Worm (Caenorhabditis elegans) whole organism, young adult: ENCODE measurements around the gene lec-7.

Source experiments
- B0261.1 ChIP-seq: sonication (generic microtip); optimal IDR thresholded peaks from 2 replicates; lab custom pipeline; 2016; ENCODE audit warnings: mild to moderate bottlenecking, missing genetic modification characterization, moderate library complexity, missing compliant biosample characterization
- B0336.3 ChIP-seq: fragments of 200-800 bp; sonication (Bioruptor generic); IDR thresholded peaks from 2 replicates; pipeline ENCODE4 v1.3.6; 2022; ENCODE audit warnings: missing genetic modification characterization, missing compliant biosample characterization
- F39B2.1 ChIP-seq: fragments of 200-800 bp; sonication (Bioruptor generic); IDR thresholded peaks from 2 replicates; pipeline ENCODE4 v1.3.6; 2022; ENCODE audit warnings: missing genetic modification reagents, missing genetic modification characterization, missing compliant biosample characterization
- F57C9.4 ChIP-seq: sonication (generic microtip); optimal IDR thresholded peaks from 2 replicates; lab custom pipeline; 2017; ENCODE audit warnings: mild to moderate bottlenecking, missing genetic modification characterization, missing compliant biosample characterization
- Y53G8AR.9 ChIP-seq: fragments of 200-800 bp; sonication (Bioruptor generic); conservative IDR thresholded peaks from 2 replicates; pipeline ENCODE4 v1.3.6; 2022; ENCODE audit warnings: missing genetic modification reagents, missing genetic modification characterization, missing compliant biosample characterization
- atf-7 ChIP-seq: sonication (generic microtip); optimal IDR thresholded peaks from 2 replicates; lab custom pipeline; 2017; ENCODE audit warnings: mild to moderate bottlenecking, missing genetic modification characterization, missing compliant biosample characterization
- attf-3 ChIP-seq: fragments of 200-800 bp; sonication (Bioruptor generic); conservative IDR thresholded peaks from 2 replicates; pipeline ENCODE4 v1.3.6; 2022; ENCODE audit warnings: missing genetic modification reagents, missing genetic modification characterization, missing compliant biosample characterization
- ccch-3 ChIP-seq: fragments of 200-800 bp; sonication (Bioruptor generic); optimal IDR thresholded peaks from 2 replicates; lab custom pipeline; 2018; ENCODE audit warnings: mild to moderate bottlenecking, missing genetic modification characterization, missing compliant biosample characterization
- cebp-1 ChIP-seq, 2 experiments: fragments of 200-800 bp in 1 of 2; sonication (Bioruptor generic) in 1 of 2; sonication (generic microtip) in 1 of 2; IDR thresholded peaks in 1 of 2; optimal IDR thresholded peaks in 1 of 2; 2 replicates each; pipeline versions ENCODE4 v1.3.6 to Lab custom; 2017 to 2022; ENCODE audit warnings: missing compliant biosample characterization in 2 of 2, missing genetic modification characterization in 2 of 2, mild to moderate bottlenecking in 1 of 2, missing genetic modification reagents in 1 of 2, moderate library complexity in 1 of 2
- cebp-2 ChIP-seq: fragments of 200-800 bp; sonication (Bioruptor generic); IDR thresholded peaks from 2 replicates; pipeline ENCODE4 v1.3.6; 2022; ENCODE audit warnings: missing genetic modification characterization, missing compliant biosample characterization
- ceh-40 ChIP-seq: fragments of 200-800 bp; sonication (Bioruptor generic); IDR thresholded peaks from 2 replicates; pipeline ENCODE4 v1.3.6; 2022; ENCODE audit warnings: missing genetic modification characterization, missing compliant biosample characterization
- dox-1 ChIP-seq: fragments of 200-800 bp; sonication (Bioruptor generic); IDR thresholded peaks from 2 replicates; pipeline ENCODE4 v1.3.6; 2022; ENCODE audit warnings: missing genetic modification reagents, missing genetic modification characterization, missing compliant biosample characterization
- egl-18 ChIP-seq: fragments of 200-800 bp; sonication (Bioruptor generic); IDR thresholded peaks from 2 replicates; pipeline ENCODE4 v1.3.6; 2022; ENCODE audit warnings: missing genetic modification reagents, missing genetic modification characterization, missing compliant biosample characterization
- egl-44 ChIP-seq: fragments of 200-800 bp; sonication (Bioruptor generic); IDR thresholded peaks from 2 replicates; pipeline ENCODE4 v1.3.6; 2022; ENCODE audit warnings: missing genetic modification reagents, missing genetic modification characterization, missing compliant biosample characterization
- ekl-4 ChIP-seq: fragments of 200-800 bp; sonication (Bioruptor generic); IDR thresholded peaks from 2 replicates; pipeline ENCODE4 v1.3.6; 2022; ENCODE audit warnings: missing genetic modification reagents, missing genetic modification characterization, missing compliant biosample characterization
- gei-17 ChIP-seq: fragments of 200-800 bp; sonication (Bioruptor generic); optimal IDR thresholded peaks from 2 replicates; lab custom pipeline; 2018; ENCODE audit warnings: mild to moderate bottlenecking, missing genetic modification characterization, missing compliant biosample characterization
- hmg-20 ChIP-seq: fragments of 200-800 bp; sonication (Bioruptor generic); IDR thresholded peaks from 2 replicates; pipeline ENCODE4 v1.3.6; 2022; ENCODE audit warnings: missing genetic modification reagents, missing genetic modification characterization, missing compliant biosample characterization
- let-526 ChIP-seq: fragments of 200-800 bp; sonication (Bioruptor generic); IDR thresholded peaks from 2 replicates; pipeline ENCODE4 v1.3.6; 2022; ENCODE audit warnings: missing genetic modification reagents, missing genetic modification characterization, missing compliant biosample characterization
- let-607 ChIP-seq, 2 experiments: fragments of 200-800 bp in 1 of 2; sonication (Bioruptor generic) in 1 of 2; sonication (generic microtip) in 1 of 2; optimal IDR thresholded peaks; 2 replicates each; lab custom pipeline; 2016 to 2018; ENCODE audit warnings: mild to moderate bottlenecking in 2 of 2, missing compliant biosample characterization in 2 of 2, missing genetic modification characterization in 2 of 2, moderate library complexity in 2 of 2, missing genotype in 1 of 2
- lin-35 ChIP-seq, 3 experiments: fragments of 150-350 bp in 2 of 3; sonication (generic microtip) in 1 of 3; optimal IDR thresholded peaks; 2 replicates each; lab custom pipeline; 2014 to 2018; ENCODE audit warnings: missing biosample characterization in 3 of 3, missing genetic modification characterization in 3 of 3, missing genetic modification reagents in 3 of 3
- madf-3 ChIP-seq: fragments of 200-800 bp; sonication (Bioruptor generic); IDR thresholded peaks from 2 replicates; pipeline ENCODE4 v1.3.6; 2022; ENCODE audit warnings: missing genetic modification reagents, missing genetic modification characterization, missing compliant biosample characterization
- madf-6 ChIP-seq: fragments of 200-800 bp; sonication (Bioruptor generic); IDR thresholded peaks from 2 replicates; pipeline ENCODE4 v1.3.6; 2022; ENCODE audit warnings: missing genetic modification reagents, missing genetic modification characterization, missing compliant biosample characterization
- mel-28 ChIP-seq: sonication (generic microtip); optimal IDR thresholded peaks from 2 replicates; lab custom pipeline; 2016; ENCODE audit warnings: borderline replicate concordance, mild to moderate bottlenecking, missing genetic modification characterization, missing compliant biosample characterization
- nfya-2 ChIP-seq: fragments of 200-800 bp; sonication (Bioruptor generic); IDR thresholded peaks from 2 replicates; pipeline ENCODE4 v1.3.6; 2022; ENCODE audit warnings: missing genetic modification reagents, missing genetic modification characterization, missing compliant biosample characterization
- nhr-80 ChIP-seq: sonication (generic microtip); optimal IDR thresholded peaks from 2 replicates; lab custom pipeline; 2016; ENCODE audit warnings: missing genetic modification characterization, missing compliant biosample characterization
- pha-4 ChIP-seq: fragments of 150-350 bp; sonication (generic microtip); optimal IDR thresholded peaks from 2 replicates; lab custom pipeline; 2014; ENCODE audit warnings: missing biosample characterization, missing genetic modification reagents, missing genetic modification characterization
- repo-1 ChIP-seq: sonication (generic microtip); optimal IDR thresholded peaks from 2 replicates; lab custom pipeline; 2017; ENCODE audit warnings: mild to moderate bottlenecking, missing genetic modification characterization, missing compliant biosample characterization
- sdz-38 ChIP-seq: sonication (generic microtip); optimal IDR thresholded peaks from 2 replicates; lab custom pipeline; 2016; ENCODE audit warnings: missing genotype, missing genetic modification characterization, missing compliant biosample characterization
- tbx-9 ChIP-seq: sonication (generic microtip); optimal IDR thresholded peaks from 2 replicates; lab custom pipeline; 2016; ENCODE audit warnings: borderline replicate concordance, missing genetic modification characterization, inconsistent platforms, missing compliant biosample characterization
- tlf-1 ChIP-seq: fragments of 200-800 bp; sonication (Bioruptor generic); optimal IDR thresholded peaks from 2 replicates; lab custom pipeline; 2018; ENCODE audit warnings: mild to moderate bottlenecking, missing genetic modification characterization, missing compliant biosample characterization
- unc-130 ChIP-seq: sonication (generic microtip); optimal IDR thresholded peaks from 2 replicates; lab custom pipeline; 2016; ENCODE audit warnings: missing genetic modification reagents, missing genetic modification characterization, missing compliant biosample characterization
- xnd-1 ChIP-seq: sonication (generic microtip); optimal IDR thresholded peaks from 2 replicates; lab custom pipeline; 2016; ENCODE audit warnings: missing genotype, missing genetic modification reagents, missing genetic modification characterization, missing compliant biosample characterization
- zim-3 ChIP-seq: sonication (generic microtip); optimal IDR thresholded peaks from 2 replicates; lab custom pipeline; 2017; ENCODE audit warnings: mild to moderate bottlenecking, missing genetic modification characterization, moderate library complexity, missing compliant biosample characterization
- ztf-18 ChIP-seq: sonication (generic microtip); optimal IDR thresholded peaks from 2 replicates; lab custom pipeline; 2016; ENCODE audit warnings: missing genotype, mild to moderate bottlenecking, missing genetic modification characterization, missing compliant biosample characterization
- ztf-22 ChIP-seq: fragments of 200-800 bp; sonication (Bioruptor generic); optimal IDR thresholded peaks from 2 replicates; lab custom pipeline; 2018; ENCODE audit warnings: mild to moderate bottlenecking, missing genetic modification characterization, moderate library complexity, missing compliant biosample characterization
- ztf-28 ChIP-seq: fragments of 200-800 bp; sonication (Bioruptor generic); IDR thresholded peaks from 2 replicates; pipeline ENCODE4 v1.3.6; 2022; ENCODE audit warnings: missing genetic modification reagents, missing genetic modification characterization, missing compliant biosample characterization
- ztf-3 ChIP-seq: fragments of 200-800 bp; sonication (Bioruptor generic); optimal IDR thresholded peaks from 2 replicates; lab custom pipeline; 2018; ENCODE audit warnings: mild to moderate bottlenecking, missing genetic modification characterization, missing compliant biosample characterization

The lec-7 gene

DNA sequence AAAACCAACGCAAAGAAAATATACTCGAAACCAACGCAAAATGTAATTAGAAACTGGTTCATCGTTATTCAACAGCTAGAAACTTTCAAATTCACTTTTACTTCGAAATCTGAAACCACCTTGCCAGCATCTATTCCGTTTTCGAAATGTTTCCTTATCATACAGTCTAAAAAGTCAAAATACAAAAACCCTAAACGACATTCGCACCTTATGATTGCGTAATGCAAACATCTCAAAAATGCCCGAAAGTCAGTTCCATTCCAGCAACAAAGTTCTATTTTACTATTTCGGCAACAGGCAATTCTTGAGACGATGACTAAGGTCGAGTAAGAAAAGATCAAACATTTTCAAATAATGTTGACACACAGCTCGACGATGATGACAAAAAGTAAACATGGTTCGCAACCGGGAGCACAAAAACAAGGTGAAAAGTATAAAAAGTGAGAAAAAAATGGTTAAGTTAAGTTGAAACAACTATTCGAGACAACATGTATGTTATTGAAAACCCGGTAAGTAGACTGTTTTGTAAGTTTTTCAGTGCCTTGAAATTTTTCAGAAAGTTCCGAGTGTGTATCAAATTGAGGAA lies at the start of gene lec-7:
Gene lec-7, plus strand, starts transcription at position 297 of the 586 bp plus-strand sequence.
- peak; percentile 46 for TF ChIP-seq nhr-80 (tag; lab: Kevin White, UChicago)
- TF ChIP-seq xnd-1: no peak
- peak; percentile 53 for TF ChIP-seq pha-4 (tag; lab: Kevin White, UChicago)
- TF ChIP-seq, all 124 proteins: peak for 2

DNA sequence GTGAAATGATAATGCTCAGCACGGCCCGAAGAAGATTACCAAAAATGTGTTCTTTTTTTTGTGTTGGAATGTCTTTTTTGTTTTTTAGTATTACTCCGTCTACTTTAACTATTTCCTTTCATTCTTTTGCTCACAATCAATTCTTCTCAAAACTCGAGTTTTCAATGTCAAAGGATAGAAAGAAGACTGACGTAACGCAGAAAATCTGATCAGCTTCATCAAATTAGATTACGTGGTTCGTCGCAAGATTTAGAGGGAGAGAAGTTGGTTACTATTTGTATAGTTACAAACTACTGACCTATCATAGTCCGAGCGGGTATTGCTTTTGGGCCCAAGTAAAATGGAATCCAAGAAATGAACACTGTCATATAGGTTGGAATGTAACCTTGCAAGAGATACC lies 48.2 kb upstream of the lec-7 start:
- TF ChIP-seq nfya-2 (no peak), egl-18 (GFP tag; lab: Robert Waterston, UW) (no peak), Y53G8AR.9 (no peak), egl-44 (GFP tag; lab: Robert Waterston, UW) (no peak), attf-3 (GFP tag; lab: Robert Waterston, UW) (no peak), ekl-4 (GFP tag; lab: Robert Waterston, UW) (no peak), F39B2.1 (GFP tag; lab: Robert Waterston, UW) (no peak), ztf-22 (GFP tag; lab: Kevin White, UChicago) (no peak), madf-6 (GFP tag; lab: Robert Waterston, UW) (no peak), hmg-20 (GFP tag; lab: Robert Waterston, UW) (no peak), ceh-40 (GFP tag; lab: Robert Waterston, UW) (no peak), tbx-9 (tag; lab: Kevin White, UChicago) (no peak), let-526 (GFP tag; lab: Robert Waterston, UW) (no peak), madf-3 (GFP tag; lab: Robert Waterston, UW) (no peak)

- TF ChIP-seq lin-35 (GFP tag; optimal IDR thresholded peaks at IDR 0.05; lab: Kevin White, UChicago) (no peak), gei-17 (no peak), dox-1 (GFP tag; lab: Robert Waterston, UW) (no peak), mel-28 (tag; lab: Kevin White, UChicago) (no peak), zim-3 (no peak), atf-7 (tag; lab: Kevin White, UChicago) (no peak), ccch-3 (no peak), ztf-3 (no peak)
Observed at ce11 chrX:9804735-9805134, 47.1 kb upstream of the lec-7 start.

DNA sequence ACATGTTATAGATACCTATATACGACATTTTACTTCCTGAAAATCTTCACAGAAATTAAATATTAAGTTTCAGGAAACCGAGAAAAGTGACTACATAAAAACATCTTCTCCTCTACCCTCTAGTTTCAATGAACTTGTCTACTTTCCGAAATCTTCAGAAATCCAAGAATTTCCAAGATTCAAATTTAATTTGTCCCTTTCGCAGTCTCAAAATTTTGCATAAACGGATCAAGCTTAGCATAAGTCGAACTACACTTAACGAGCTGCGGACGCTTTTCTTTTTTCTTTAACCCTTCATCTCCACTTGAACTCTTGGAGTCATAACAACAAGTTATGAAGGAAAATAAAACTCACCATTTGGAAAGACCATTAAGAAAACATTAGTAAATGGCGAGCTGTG lies 46.4 kb upstream of the lec-7 start:
- TF ChIP-seq egl-18 (GFP tag; lab: Robert Waterston, UW) (no peak), ztf-18 (tag; lab: Kevin White, UChicago) (no peak), lin-35 (GFP tag; optimal IDR thresholded peaks at IDR 0.05; lab: Kevin White, UChicago) (no peak), ztf-28 (no peak), tbx-9 (tag; lab: Kevin White, UChicago) (no peak), Y53G8AR.9 (no peak), tlf-1 (GFP tag; lab: Kevin White, UChicago) (no peak), unc-130 (no peak), sdz-38 (tag; lab: Kevin White, UChicago) (no peak), F57C9.4 (tag; lab: Kevin White, UChicago) (no peak), let-607 (tag; optimal IDR thresholded peaks at IDR 0.05; lab: Kevin White, UChicago) (no peak), cebp-1 (GFP tag; IDR thresholded peaks at IDR 0.05; lab: Robert Waterston, UW) (no peak), cebp-1 (tag; optimal IDR thresholded peaks at IDR 0.05; lab: Kevin White, UChicago) (no peak), repo-1 (tag; lab: Kevin White, UChicago) (no peak), B0261.1 (tag; lab: Kevin White, UChicago) (no peak), cebp-2 (GFP tag; lab: Robert Waterston, UW) (no peak), B0336.3 (GFP tag; lab: Robert Waterston, UW) (no peak)
